Fruit fly (Drosophila melanogaster) whole organism, embryonic: ENCODE data around the gene Mrp5.

ENCODE experiments used
- Atf6 ChIP-seq: fragments of 200-800 bp; sonication (Bioruptor generic); IDR thresholded peaks from 2 replicates; pipeline ENCODE4 v1.3.6; 2022; ENCODE audit warnings: missing biosample characterization, missing genetic modification characterization
- B-H2 ChIP-seq: fragments of 200-800 bp; sonication (Bioruptor generic); optimal IDR thresholded peaks from 2 replicates; lab custom pipeline; 2018; ENCODE audit warnings: missing biosample characterization, mild to moderate bottlenecking, missing genetic modification characterization
- CG10209 ChIP-seq: fragments of 200-800 bp; sonication (Bioruptor generic); optimal IDR thresholded peaks from 3 replicates; lab custom pipeline; 2017; ENCODE audit warnings: missing biosample characterization, mild to moderate bottlenecking, missing genetic modification characterization, missing genetic modification reagents
- CG10543 ChIP-seq: fragments of 200-800 bp; sonication (Bioruptor generic); optimal IDR thresholded peaks from 3 replicates; lab custom pipeline; 2017; ENCODE audit warnings: missing biosample characterization, mild to moderate bottlenecking, missing genetic modification characterization, moderate library complexity
- CG12071 ChIP-seq: fragments of 200-800 bp; sonication (Bioruptor generic); optimal IDR thresholded peaks from 3 replicates; lab custom pipeline; 2018; ENCODE audit warnings: missing biosample characterization, mild to moderate bottlenecking, missing genetic modification characterization
- CG12155 ChIP-seq: fragments of 200-800 bp; sonication (Bioruptor generic); optimal IDR thresholded peaks from 3 replicates; lab custom pipeline; 2016; ENCODE audit warnings: missing biosample characterization, missing genetic modification characterization
- CG13296 ChIP-seq: fragments of 200-800 bp; sonication (Bioruptor generic); optimal IDR thresholded peaks from 3 replicates; lab custom pipeline; 2018; ENCODE audit warnings: missing biosample characterization, mild to moderate bottlenecking, missing genetic modification characterization
- CG14014 ChIP-seq: fragments of 200-800 bp; sonication (Bioruptor generic); IDR thresholded peaks from 2 replicates; pipeline ENCODE4 v1.3.6; 2022; ENCODE audit warnings: missing biosample characterization, missing genetic modification characterization
- CG14050 ChIP-seq: fragments of 200-800 bp; sonication (Bioruptor generic); IDR thresholded peaks from 3 replicates; pipeline ENCODE4 v1.3.6; 2022; ENCODE audit warnings: missing biosample characterization, missing genetic modification characterization
- CG15514 ChIP-seq: fragments of 200-800 bp; sonication (Bioruptor generic); optimal IDR thresholded peaks from 3 replicates; lab custom pipeline; 2017; ENCODE audit warnings: missing biosample characterization, missing genetic modification characterization, mild to moderate bottlenecking, moderate library complexity, missing genetic modification reagents
- CG18599 ChIP-seq: fragments of 200-800 bp; sonication (Bioruptor generic); optimal IDR thresholded peaks from 3 replicates; lab custom pipeline; 2017; ENCODE audit warnings: missing biosample characterization, missing genetic modification characterization, mild to moderate bottlenecking, moderate library complexity, missing genetic modification reagents
- CG2120 ChIP-seq: fragments of 200-800 bp; sonication (Bioruptor generic); optimal IDR thresholded peaks from 3 replicates; lab custom pipeline; 2016; ENCODE audit warnings: missing biosample characterization, missing genetic modification characterization
- CG3995 ChIP-seq: fragments of 200-800 bp; sonication (Bioruptor generic); optimal IDR thresholded peaks from 3 replicates; lab custom pipeline; 2016; ENCODE audit warnings: missing biosample characterization, missing genetic modification characterization
- CG4404 ChIP-seq: fragments of 200-800 bp; sonication (Bioruptor generic); IDR thresholded peaks from 2 replicates; pipeline ENCODE4 v1.3.6; 2022; ENCODE audit warnings: missing biosample characterization, missing genetic modification characterization
- CG6683 ChIP-seq: fragments of 200-800 bp; sonication (Bioruptor generic); optimal IDR thresholded peaks from 2 replicates; lab custom pipeline; 2017; ENCODE audit warnings: missing biosample characterization, mild to moderate bottlenecking, missing genetic modification characterization, missing genetic modification reagents
- CG6813 ChIP-seq: fragments of 200-800 bp; sonication (Bioruptor generic); optimal IDR thresholded peaks from 2 replicates; lab custom pipeline; 2017; ENCODE audit warnings: missing biosample characterization, missing genetic modification characterization, mild to moderate bottlenecking, moderate library complexity, missing genetic modification reagents
- CG6854 ChIP-seq: fragments of 200-800 bp; sonication (Bioruptor generic); optimal IDR thresholded peaks from 3 replicates; lab custom pipeline; 2017; ENCODE audit warnings: missing biosample characterization, mild to moderate bottlenecking, missing genetic modification characterization
- CG8281 ChIP-seq: fragments of 200-800 bp; sonication (Bioruptor generic); optimal IDR thresholded peaks from 2 replicates; lab custom pipeline; 2018; ENCODE audit warnings: missing biosample characterization, mild to moderate bottlenecking, missing genetic modification characterization, moderate library complexity
- CG9817 ChIP-seq: fragments of 200-800 bp; sonication (Bioruptor generic); optimal IDR thresholded peaks from 2 replicates; lab custom pipeline; 2018; ENCODE audit warnings: missing biosample characterization, mild to moderate bottlenecking, missing genetic modification characterization, moderate library complexity
- Deaf1 ChIP-seq: fragments of 200-800 bp; optimal IDR thresholded peaks from 3 replicates; lab custom pipeline; 2019; ENCODE audit warnings: missing biosample characterization, mild to moderate bottlenecking, missing genetic modification characterization, moderate library complexity
- Dip3 ChIP-seq: fragments of 200-800 bp; sonication (Bioruptor generic); optimal IDR thresholded peaks from 3 replicates; lab custom pipeline; 2016; ENCODE audit warnings: missing biosample characterization, missing genetic modification characterization
- H2.0 ChIP-seq: fragments of 200-800 bp; sonication (Bioruptor generic); IDR thresholded peaks from 2 replicates; pipeline ENCODE4 v1.3.6; 2022; ENCODE audit warnings: missing biosample characterization, missing genetic modification characterization
- Hr39 ChIP-seq: fragments of >200 bp; optimal IDR thresholded peaks from 2 replicates; lab custom pipeline; 2017
- Hr51 ChIP-seq, 2 experiments: fragments of 200-800 bp; sonication (Bioruptor generic); optimal IDR thresholded peaks; 2 replicates in 1 of 2; 3 replicates in 1 of 2; lab custom pipeline; 2016 to 2018; ENCODE audit warnings: missing biosample characterization in 2 of 2, missing genetic modification characterization in 2 of 2, mild to moderate bottlenecking in 1 of 2, moderate library complexity in 1 of 2
- Meics ChIP-seq: fragments of 200-800 bp; sonication (Bioruptor generic); optimal IDR thresholded peaks from 2 replicates; lab custom pipeline; 2017; ENCODE audit warnings: missing biosample characterization, mild to moderate bottlenecking, missing genetic modification characterization
- NK7.1 ChIP-seq: fragments of 200-800 bp; sonication (Bioruptor generic); optimal IDR thresholded peaks from 3 replicates; lab custom pipeline; 2016; ENCODE audit warnings: missing biosample characterization, missing genetic modification characterization
- Rfx ChIP-seq: fragments of 200-800 bp; sonication (Bioruptor generic); IDR thresholded peaks from 2 replicates; pipeline ENCODE4 v1.3.6; 2022; ENCODE audit warnings: missing biosample characterization, missing genetic modification characterization
- Stat92E ChIP-seq, 3 experiments: fragments of >200 bp in 2 of 3; fragments of 200-800 bp in 1 of 3; sonication (Bioruptor generic) in 1 of 3; optimal IDR thresholded peaks; 2 replicates each; lab custom pipeline; 2017 to 2019; ENCODE audit warnings: missing biosample characterization in 3 of 3, missing genetic modification characterization in 3 of 3, mild to moderate bottlenecking in 1 of 3, moderate library complexity in 1 of 3
- Vsx1 ChIP-seq: fragments of 200-800 bp; sonication (Bioruptor generic); optimal IDR thresholded peaks from 2 replicates; lab custom pipeline; 2017; ENCODE audit warnings: missing biosample characterization, mild to moderate bottlenecking, missing genetic modification characterization, missing genetic modification reagents
- bcd ChIP-seq: fragments of 200-800 bp; sonication (Bioruptor generic); optimal IDR thresholded peaks from 2 replicates; lab custom pipeline; 2017; ENCODE audit warnings: missing biosample characterization, mild to moderate bottlenecking, missing genetic modification characterization
- caup ChIP-seq: fragments of 200-800 bp; sonication (Bioruptor generic); optimal IDR thresholded peaks from 3 replicates; lab custom pipeline; 2017; ENCODE audit warnings: missing biosample characterization, mild to moderate bottlenecking, missing genetic modification characterization, moderate library complexity; ENCODE audit not compliant: severe bottlenecking
- dpn ChIP-seq, 2 experiments: fragments of 200-800 bp; sonication (Bioruptor generic); optimal IDR thresholded peaks; 3 replicates each; lab custom pipeline; 2016; ENCODE audit warnings: missing biosample characterization in 2 of 2, missing genetic modification characterization in 2 of 2
- eyg ChIP-seq: fragments of 200-800 bp; sonication (Bioruptor generic); optimal IDR thresholded peaks from 3 replicates; lab custom pipeline; 2016; ENCODE audit warnings: missing biosample characterization, missing genetic modification characterization
- ftz-f1 ChIP-seq: fragments of 200-800 bp; sonication (Bioruptor generic); optimal IDR thresholded peaks from 2 replicates; lab custom pipeline; 2016; ENCODE audit warnings: missing biosample characterization, missing genetic modification characterization
- grn ChIP-seq: fragments of 200-800 bp; sonication (Bioruptor generic); optimal IDR thresholded peaks from 3 replicates; lab custom pipeline; 2017; ENCODE audit warnings: missing biosample characterization, missing genetic modification characterization
- hbn ChIP-seq: fragments of 200-800 bp; sonication (Bioruptor generic); IDR thresholded peaks from 2 replicates; pipeline ENCODE4 v1.3.6; 2022; ENCODE audit warnings: missing biosample characterization, missing genetic modification characterization; ENCODE audit not compliant: partially characterized antibody
- hkb ChIP-seq, 2 experiments: fragments of 200-800 bp in 1 of 2; fragments of >200 bp in 1 of 2; sonication (Bioruptor generic) in 1 of 2; IDR thresholded peaks in 1 of 2; optimal IDR thresholded peaks in 1 of 2; 2 replicates each; pipeline versions ENCODE4 v1.3.6 to Lab custom; 2017 to 2022; ENCODE audit warnings: missing biosample characterization in 1 of 2, missing genetic modification characterization in 1 of 2
- ind ChIP-seq: fragments of 200-800 bp; sonication (Bioruptor generic); optimal IDR thresholded peaks from 3 replicates; lab custom pipeline; 2016; ENCODE audit warnings: missing biosample characterization, missing genetic modification characterization
- insv ChIP-seq, 2 experiments: fragments of 200-800 bp; sonication (Bioruptor generic); optimal IDR thresholded peaks; 3 replicates each; lab custom pipeline; 2016 to 2018; ENCODE audit warnings: missing biosample characterization in 2 of 2, missing genetic modification characterization in 2 of 2
- lbe ChIP-seq: fragments of 200-800 bp; sonication (Bioruptor generic); optimal IDR thresholded peaks from 2 replicates; lab custom pipeline; 2016; ENCODE audit warnings: missing biosample characterization, mild to moderate bottlenecking, missing genetic modification characterization
- mirr ChIP-seq: fragments of 200-800 bp; sonication (Bioruptor generic); optimal IDR thresholded peaks from 3 replicates; lab custom pipeline; 2018; ENCODE audit warnings: missing biosample characterization, mild to moderate bottlenecking, missing genetic modification characterization
- org-1 ChIP-seq: fragments of 200-800 bp; sonication (Bioruptor generic); optimal IDR thresholded peaks from 2 replicates; lab custom pipeline; 2017; ENCODE audit warnings: missing biosample characterization, missing genetic modification characterization
- otp ChIP-seq: fragments of 200-800 bp; sonication (Bioruptor generic); IDR thresholded peaks from 3 replicates; pipeline ENCODE4, ENCODE4 v1.3.6; 2022; ENCODE audit warnings: missing biosample characterization, missing genetic modification characterization
- sens ChIP-seq: fragments of 200-800 bp; sonication (Bioruptor generic); peaks from one replicate; lab custom pipeline; 2016; ENCODE audit warnings: missing biosample characterization, missing genetic modification characterization
- seq ChIP-seq: fragments of 200-800 bp; sonication (Bioruptor generic); IDR thresholded peaks from 2 replicates; pipeline ENCODE4 v1.3.6; 2022; ENCODE audit warnings: missing biosample characterization, missing genetic modification characterization
- sima ChIP-seq: fragments of 200-800 bp; sonication (Bioruptor generic); optimal IDR thresholded peaks from 2 replicates; lab custom pipeline; 2016; ENCODE audit warnings: missing biosample characterization, missing genetic modification characterization
- sob ChIP-seq: fragments of 200-800 bp; sonication (Bioruptor generic); IDR thresholded peaks from 2 replicates; pipeline ENCODE4 v1.3.6; 2022; ENCODE audit warnings: missing biosample characterization, missing genetic modification characterization
- zfh2 ChIP-seq: fragments of 200-800 bp; sonication (Bioruptor generic); optimal IDR thresholded peaks from 2 replicates; lab custom pipeline; 2016; ENCODE audit warnings: missing biosample characterization, missing genetic modification characterization

Mrp5 gene

DNA sequence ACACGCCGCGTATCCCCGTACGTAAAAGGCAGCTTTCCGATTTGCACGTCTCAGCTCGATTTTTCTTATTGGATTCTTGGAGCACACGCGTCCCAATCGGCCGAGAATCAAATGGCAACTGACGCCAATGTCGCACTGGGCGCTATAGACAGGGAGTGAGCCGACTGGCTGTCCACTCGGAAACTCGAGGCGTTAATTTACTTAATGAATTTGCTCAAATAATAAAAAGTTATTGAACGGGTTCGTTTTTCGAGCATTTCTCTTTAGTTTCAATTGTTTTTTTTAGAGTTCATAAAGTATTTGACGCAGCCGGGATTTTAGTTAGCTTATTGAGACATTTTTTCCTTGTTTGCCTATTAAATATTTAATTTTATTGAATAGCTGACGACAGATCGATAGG, 49.8 kb upstream of the Mrp5 start, which contains the start of gene CG4462:
Gene CG4462 (minus strand): TSS at position 101 of the 400 bp plus-strand sequence.
- TF ChIP-seq Hr51 (GFP tag; optimal IDR thresholded peaks at IDR 0.05; lab: Kevin White, UChicago) (no peak), insv (GFP tag; optimal IDR thresholded peaks at IDR 0.05; lab: Kevin White, UChicago) (peak in 1 of 2 experiments; percentile 20)

DNA sequence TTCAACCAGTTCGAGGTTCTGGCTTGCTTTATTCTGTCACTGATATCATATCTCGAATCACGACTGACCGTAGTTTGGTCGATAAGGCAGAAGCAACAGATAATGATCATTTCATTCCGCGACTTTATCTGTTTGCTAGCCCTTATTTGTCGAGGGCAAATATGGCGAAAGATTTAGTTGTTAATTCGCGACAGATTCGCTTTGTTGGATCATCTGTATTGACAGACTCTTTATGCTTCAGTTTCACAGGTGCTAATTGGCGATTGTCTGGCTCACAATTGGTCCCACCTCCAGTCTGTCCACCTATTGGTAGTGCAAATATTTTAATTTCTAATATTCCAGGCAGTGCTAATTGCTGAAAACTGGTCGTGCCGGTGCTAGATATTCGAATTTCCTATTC, 48.9 kb upstream of the Mrp5 start:
- TF ChIP-seq CG15514 (GFP tag; lab: Kevin White, UChicago), result peak; percentile 45
- TF ChIP-seq Deaf1 (tag; lab: Kevin White, UChicago), result no peak
- TF ChIP-seq CG4404, result no peak
- TF ChIP-seq seq, result 0 out of 2 replicates have a peak, but pooled peaks have one; percentile 32
- no peak for TF ChIP-seq ind (GFP tag; lab: Kevin White, UChicago)
- no peak for TF ChIP-seq lbe (GFP tag; lab: Kevin White, UChicago)
- TF ChIP-seq sob (GFP tag; lab: Robert Waterston, UW), result peak; percentile 33; the same call in 1 of the 2 replicates
- TF ChIP-seq CG13296 (GFP tag; lab: Kevin White, UChicago), result no peak
- TF ChIP-seq org-1 (GFP tag; lab: Kevin White, UChicago), result peak; percentile 2
- peak; percentile 56 for TF ChIP-seq caup (GFP tag; lab: Kevin White, UChicago)
- peak; percentile 49 for TF ChIP-seq Meics (GFP tag; lab: Kevin White, UChicago)
- TF ChIP-seq CG6683, result no peak
- TF ChIP-seq CG6854, result peak; percentile 37
- TF ChIP-seq CG18599 (GFP tag; lab: Kevin White, UChicago), result peak; percentile 50
- peak; percentile 2 for TF ChIP-seq CG3995
- TF ChIP-seq sens (GFP tag; lab: Kevin White, UChicago), result peak; percentile 56
- peak; percentile 43; the same call in 1 of the 2 replicates for TF ChIP-seq CG14014
- TF ChIP-seq CG10543, result peak; percentile 49
- peak; percentile 48 for TF ChIP-seq CG2120
- peak; percentile 14 for TF ChIP-seq grn (GFP tag; lab: Kevin White, UChicago)
- no peak for TF ChIP-seq ftz-f1 (GFP tag; lab: Kevin White, UChicago)
- TF ChIP-seq hkb (optimal IDR thresholded peaks at IDR 0.05; lab: Kevin White, UChicago), result no peak
- TF ChIP-seq hkb (GFP tag; IDR thresholded peaks at IDR 0.05; lab: Robert Waterston, UW), result no peak
- no peak for TF ChIP-seq hbn (GFP tag; lab: Robert Waterston, UW)
- TF ChIP-seq Vsx1, result no peak
- TF ChIP-seq CG9817, result peak; percentile 10
- peak; percentile 37; the same call in 1 of the 2 replicates for TF ChIP-seq Rfx
- no peak for TF ChIP-seq Hr39 (lab: Kevin White, UChicago)
- TF ChIP-seq eyg (GFP tag; lab: Kevin White, UChicago), result peak; percentile 13
- peak; percentile 62 for TF ChIP-seq Atf6 (GFP tag; lab: Robert Waterston, UW)
- TF ChIP-seq B-H2 (GFP tag; lab: Kevin White, UChicago), result peak; percentile 11
- no peak for TF ChIP-seq CG14050 (GFP tag; lab: Robert Waterston, UW)
- TF ChIP-seq CG6813 (GFP tag; lab: Kevin White, UChicago), result peak; percentile 30
- TF ChIP-seq sima, result no peak
- peak; percentile 4 for TF ChIP-seq CG10209 (GFP tag; lab: Kevin White, UChicago)
- TF ChIP-seq NK7.1, result no peak
- TF ChIP-seq CG12071 (GFP tag; lab: Kevin White, UChicago), result peak; percentile 51
- peak; percentile 64; the same call in 1 of the 3 replicates for TF ChIP-seq otp (GFP tag; lab: Robert Waterston, UW)
- TF ChIP-seq dpn (GFP tag; optimal IDR thresholded peaks at IDR 0.05; lab: Kevin White, UChicago), result no peak
- no peak for TF ChIP-seq H2.0 (GFP tag; lab: Robert Waterston, UW)
- TF ChIP-seq zfh2, result no peak
- TF ChIP-seq Dip3 (GFP tag; lab: Kevin White, UChicago), result peak; percentile 1
- no peak for TF ChIP-seq CG12155 (GFP tag; lab: Kevin White, UChicago)
- no peak for TF ChIP-seq Stat92E (GFP tag; optimal IDR thresholded peaks at IDR 0.05; lab: Kevin White, UChicago)
- TF ChIP-seq mirr (GFP tag; lab: Kevin White, UChicago), result peak; percentile 54
- TF ChIP-seq bcd (GFP tag; lab: Kevin White, UChicago), result no peak
- no peak for TF ChIP-seq CG8281 (tag; lab: Kevin White, UChicago)
